Worm (Caenorhabditis elegans) whole organism, L2 larva: ENCODE measurements around the gene add-2.

ENCODE experiments used
- C34F6.9 ChIP-seq: fragments of 150-350 bp; optimal IDR thresholded peaks from 2 replicates; lab custom pipeline; 2014; ENCODE audit warnings: missing biosample characterization, missing genetic modification characterization
- F13H6.1 ChIP-seq: sonication (generic microtip); optimal IDR thresholded peaks from 2 replicates; lab custom pipeline; 2016; ENCODE audit warnings: missing genetic modification characterization, missing compliant biosample characterization
- R02D3.7 ChIP-seq: fragments of 150-350 bp; optimal IDR thresholded peaks from 2 replicates; lab custom pipeline; 2014; ENCODE audit warnings: missing biosample characterization, missing genetic modification characterization
- Y55F3AM.14 ChIP-seq: fragments of 200-800 bp; sonication (Bioruptor generic); optimal IDR thresholded peaks from 2 replicates; lab custom pipeline; 2018; ENCODE audit warnings: mild to moderate bottlenecking, missing genetic modification characterization, missing compliant biosample characterization
- aly-2 ChIP-seq: fragments of 150-350 bp; optimal IDR thresholded peaks from 2 replicates; lab custom pipeline; 2014; ENCODE audit warnings: missing biosample characterization, missing genetic modification characterization
- blmp-1 ChIP-seq: sonication (generic microtip); optimal IDR thresholded peaks from 2 replicates; lab custom pipeline; 2017; ENCODE audit warnings: missing genetic modification characterization, mild to moderate bottlenecking, missing compliant biosample characterization, antibody characterized with exemption, moderate library complexity; ENCODE audit not compliant: insufficient read depth
- ceh-16 ChIP-seq: fragments of 150-350 bp; optimal IDR thresholded peaks from 2 replicates; lab custom pipeline; 2014; ENCODE audit warnings: missing biosample characterization, missing genetic modification characterization
- ceh-82 ChIP-seq: fragments of 150-350 bp; optimal IDR thresholded peaks from 2 replicates; lab custom pipeline; 2014; ENCODE audit warnings: missing biosample characterization, missing genetic modification characterization
- crh-2 ChIP-seq: sonication (generic microtip); optimal IDR thresholded peaks from 2 replicates; lab custom pipeline; 2017; ENCODE audit warnings: missing biosample characterization, missing genetic modification characterization
- egl-27 ChIP-seq: sonication (generic microtip); optimal IDR thresholded peaks from 3 replicates; lab custom pipeline; 2017; ENCODE audit warnings: missing biosample characterization, missing genetic modification reagents, missing genetic modification characterization
- elt-1 ChIP-seq: fragments of 150-350 bp; optimal IDR thresholded peaks from 2 replicates; lab custom pipeline; 2014; ENCODE audit warnings: missing biosample characterization, missing genetic modification characterization
- elt-3 ChIP-seq: sonication (generic microtip); optimal IDR thresholded peaks from 2 replicates; lab custom pipeline; 2017; ENCODE audit warnings: missing biosample characterization, missing genetic modification characterization
- fos-1 ChIP-seq: fragments of 150-350 bp; optimal IDR thresholded peaks from 2 replicates; lab custom pipeline; 2014; ENCODE audit warnings: missing biosample characterization, missing genetic modification characterization
- lin-11 ChIP-seq: fragments of 150-350 bp; sonication (generic microtip); optimal IDR thresholded peaks from 2 replicates; lab custom pipeline; 2014; ENCODE audit warnings: missing biosample characterization, missing genetic modification characterization, inconsistent platforms, mixed read lengths
- lin-39 ChIP-seq: fragments of 150-350 bp; optimal IDR thresholded peaks from 2 replicates; lab custom pipeline; 2014; ENCODE audit warnings: missing biosample characterization, missing genetic modification reagents, missing genetic modification characterization
- mab-5 ChIP-seq: fragments of 150-350 bp; optimal IDR thresholded peaks from 2 replicates; lab custom pipeline; 2014; ENCODE audit warnings: missing biosample characterization, missing genetic modification characterization
- mbf-1 ChIP-seq: sonication (generic microtip); optimal IDR thresholded peaks from 2 replicates; lab custom pipeline; 2017; ENCODE audit warnings: missing biosample characterization, missing genetic modification characterization
- mdl-1 ChIP-seq, 2 experiments: fragments of 150-350 bp in 1 of 2; sonication (generic microtip) in 1 of 2; optimal IDR thresholded peaks; 2 replicates each; lab custom pipeline; 2017; ENCODE audit warnings: missing biosample characterization in 2 of 2, missing genetic modification characterization in 2 of 2
- nhr-10 ChIP-seq: sonication (generic microtip); optimal IDR thresholded peaks from 2 replicates; lab custom pipeline; 2017; ENCODE audit warnings: missing biosample characterization, missing genetic modification characterization
- nhr-11 ChIP-seq: fragments of 150-350 bp; optimal IDR thresholded peaks from 2 replicates; lab custom pipeline; 2014; ENCODE audit warnings: missing biosample characterization, missing genetic modification characterization
- nhr-21 ChIP-seq: fragments of 150-350 bp; optimal IDR thresholded peaks from 2 replicates; lab custom pipeline; 2014; ENCODE audit warnings: missing biosample characterization, missing genetic modification characterization
- nhr-23 ChIP-seq: fragments of 150-350 bp; optimal IDR thresholded peaks from 2 replicates; lab custom pipeline; 2014; ENCODE audit warnings: missing biosample characterization, missing genetic modification reagents, missing genetic modification characterization
- nhr-237 ChIP-seq: fragments of 150-350 bp; optimal IDR thresholded peaks from 2 replicates; lab custom pipeline; 2014; ENCODE audit warnings: missing biosample characterization, missing genetic modification characterization
- nhr-25 ChIP-seq: fragments of 150-350 bp; sonication (generic microtip); optimal IDR thresholded peaks from 3 replicates; lab custom pipeline; 2014; ENCODE audit warnings: missing biosample characterization, missing genetic modification characterization
- nhr-77 ChIP-seq: fragments of 150-350 bp; optimal IDR thresholded peaks from 2 replicates; lab custom pipeline; 2014; ENCODE audit warnings: missing biosample characterization, missing genetic modification characterization
- sem-4 ChIP-seq: fragments of 150-350 bp; optimal IDR thresholded peaks from 2 replicates; lab custom pipeline; 2014; ENCODE audit warnings: missing biosample characterization, missing genetic modification reagents, missing genetic modification characterization
- skn-1 ChIP-seq: sonication (generic microtip); optimal IDR thresholded peaks from 2 replicates; lab custom pipeline; 2017; ENCODE audit warnings: missing biosample characterization, missing genetic modification characterization
- sma-3 ChIP-seq: sonication (generic microtip); optimal IDR thresholded peaks from 2 replicates; lab custom pipeline; 2016; ENCODE audit warnings: missing genetic modification reagents, missing genetic modification characterization, missing compliant biosample characterization
- sma-9 ChIP-seq, 2 experiments: fragments of 150-350 bp in 1 of 2; sonication (generic microtip) in 1 of 2; optimal IDR thresholded peaks; 2 replicates each; lab custom pipeline; 2014 to 2016; ENCODE audit warnings: missing genetic modification characterization in 2 of 2, mild to moderate bottlenecking in 1 of 2, missing biosample characterization in 1 of 2, missing compliant biosample characterization in 1 of 2, missing genetic modification reagents in 1 of 2, moderate library complexity in 1 of 2
- snpc-4 ChIP-seq: fragments of 150-350 bp; optimal IDR thresholded peaks from 2 replicates; lab custom pipeline; 2014; ENCODE audit warnings: missing biosample characterization, missing genetic modification characterization
- unc-39 ChIP-seq: fragments of 150-350 bp; optimal IDR thresholded peaks from 2 replicates; lab custom pipeline; 2014; ENCODE audit warnings: missing biosample characterization, missing genetic modification characterization
- unc-55 ChIP-seq: fragments of 150-350 bp; sonication (generic microtip); optimal IDR thresholded peaks from 3 replicates; lab custom pipeline; 2014; ENCODE audit warnings: missing biosample characterization, missing genetic modification reagents, missing genetic modification characterization
- unc-62 ChIP-seq: fragments of 150-350 bp; optimal IDR thresholded peaks from 2 replicates; lab custom pipeline; 2014; ENCODE audit warnings: missing biosample characterization, missing genetic modification reagents, missing genetic modification characterization
- zag-1 ChIP-seq: fragments of 150-350 bp; optimal IDR thresholded peaks from 2 replicates; lab custom pipeline; 2014; ENCODE audit warnings: missing biosample characterization, missing genetic modification characterization
- ztf-11 ChIP-seq: sonication (generic microtip); optimal IDR thresholded peaks from 2 replicates; lab custom pipeline; 2017; ENCODE audit warnings: missing biosample characterization, missing genetic modification characterization

Gene add-2

ce11 chrV:12013298-12013697 is at the start of gene add-2:
Gene add-2 (minus strand): TSS chrV:12013406.
- TF ChIP-seq snpc-4 (tag; lab: Kevin White, UChicago), result no peak
- no peak for TF ChIP-seq F13H6.1 (tag; lab: Kevin White, UChicago)
- no peak for TF ChIP-seq skn-1 (tag; lab: Kevin White, UChicago)
- TF ChIP-seq nhr-23 (tag; lab: Kevin White, UChicago), result no peak
- no peak for TF ChIP-seq mdl-1 (tag; optimal IDR thresholded peaks at IDR 0.05; lab: Kevin White, UChicago)
- TF ChIP-seq Y55F3AM.14, result no peak
- TF ChIP-seq ztf-11, result no peak
- no peak for TF ChIP-seq nhr-25

- TF ChIP-seq ceh-16 (tag; lab: Kevin White, UChicago) (no peak), snpc-4 (tag; lab: Kevin White, UChicago) (no peak), mdl-1 (tag; optimal IDR thresholded peaks at IDR 0.05; lab: Kevin White, UChicago) (no peak), nhr-77 (no peak), Y55F3AM.14 (no peak), ztf-11 (no peak), fos-1 (tag; lab: Kevin White, UChicago) (no peak), nhr-21 (tag; lab: Kevin White, UChicago) (no peak), mab-5 (tag; lab: Kevin White, UChicago) (no peak), sem-4 (tag; lab: Kevin White, UChicago) (no peak), C34F6.9 (no peak), nhr-23 (tag; lab: Kevin White, UChicago) (no peak), mbf-1 (no peak), nhr-25 (no peak), lin-39 (tag; lab: Kevin White, UChicago) (no peak), unc-55 (GFP tag; lab: Kevin White, UChicago) (no peak), ceh-82 (tag; lab: Kevin White, UChicago) (no peak), blmp-1 (tag; lab: Kevin White, UChicago) (no peak), unc-39 (no peak), nhr-10 (no peak)
These were observed 46.5 kb upstream of the add-2 start, which contains the start of gene R07B7.2 for ce11 chrV:12059719-12060118. Gene R07B7.2 (minus strand): TSS chrV:12059753.

ce11 chrV:12053598-12053997 is 40.4 kb upstream of the add-2 start, which contains the start of gene F10C2.7:
Gene F10C2.7 (plus strand): TSS chrV:12053898.
- no peak for TF ChIP-seq aly-2 (tag; lab: Kevin White, UChicago)
- no peak for TF ChIP-seq Y55F3AM.14
- no peak for TF ChIP-seq ceh-16 (tag; lab: Kevin White, UChicago)
- TF ChIP-seq mdl-1 (tag; optimal IDR thresholded peaks at IDR 0.05; lab: Kevin White, UChicago), result no peak
- no peak for TF ChIP-seq F13H6.1 (tag; lab: Kevin White, UChicago)

- TF ChIP-seq elt-1 (tag; lab: Kevin White, UChicago), result no peak
- TF ChIP-seq Y55F3AM.14, result no peak
- no peak for TF ChIP-seq sma-3
- TF ChIP-seq snpc-4 (tag; lab: Kevin White, UChicago), result no peak
- TF ChIP-seq lin-11 (tag; lab: Kevin White, UChicago), result no peak
- TF ChIP-seq C34F6.9, result no peak
- TF ChIP-seq sem-4 (tag; lab: Kevin White, UChicago), result no peak
- no peak for TF ChIP-seq elt-3 (tag; lab: Kevin White, UChicago)
- TF ChIP-seq mdl-1 (tag; optimal IDR thresholded peaks at IDR 0.05; lab: Kevin White, UChicago), result no peak
- no peak for TF ChIP-seq R02D3.7
- TF ChIP-seq mbf-1, result no peak
- TF ChIP-seq nhr-237, result no peak
- TF ChIP-seq nhr-11, result no peak
- no peak for TF ChIP-seq blmp-1 (tag; lab: Kevin White, UChicago)
- no peak for TF ChIP-seq ztf-11
- no peak for TF ChIP-seq zag-1 (tag; lab: Kevin White, UChicago)
- no peak for TF ChIP-seq egl-27 (tag; lab: Kevin White, UChicago)
These were observed 35.2 kb upstream of the add-2 start, which contains the start of gene dars-2 for ce11 chrV:12048445-12048844. Gene dars-2 (plus strand): TSS chrV:12048745.

- peak; percentile 57 for TF ChIP-seq snpc-4 (tag; lab: Kevin White, UChicago)
- no peak for TF ChIP-seq crh-2
- no peak for TF ChIP-seq aly-2 (tag; lab: Kevin White, UChicago)
These were observed 34.5 kb upstream of the add-2 start for ce11 chrV:12047735-12048134.

ce11 chrV:12045132-12045531 is 31.9 kb upstream of the add-2 start, which contains the start of gene F10C2.5:
Gene F10C2.5 (plus strand): TSS chrV:12045432.
- TF ChIP-seq unc-62 (GFP tag; lab: Kevin White, UChicago) (no peak), sma-9 (GFP tag; optimal IDR thresholded peaks at IDR 0.05; lab: Kevin White, UChicago) (no peak), sma-9 (tag; optimal IDR thresholded peaks at IDR 0.05; lab: Kevin White, UChicago) (no peak), crh-2 (no peak)
- TF ChIP-seq, all 48 proteins: peak for 0
